Fruit fly (Drosophila melanogaster) whole organism, embryonic: ENCODE measurements around the gene CG16985.
A peak's percentile ranks its signal among the peaks of the same experiment; 100 is the strongest.

ENCODE experiments used
- BEAF-32 ChIP-seq: fragments of 200-800 bp; sonication (Bioruptor generic); optimal IDR thresholded peaks from 3 replicates; lab custom pipeline; 2017; ENCODE audit warnings: missing biosample characterization, missing genetic modification characterization, mild to moderate bottlenecking, moderate library complexity, missing genetic modification reagents
- CG10959 ChIP-seq: fragments of 200-800 bp; sonication (Bioruptor generic); IDR thresholded peaks from 2 replicates; pipeline ENCODE4 v1.3.6; 2022; ENCODE audit warnings: missing biosample characterization, missing genetic modification characterization
- CG11093 ChIP-seq: fragments of 200-800 bp; sonication (Bioruptor generic); IDR thresholded peaks from 3 replicates; pipeline ENCODE4 v1.3.6; 2022; ENCODE audit warnings: missing biosample characterization, missing genetic modification characterization
- CG11695 ChIP-seq: fragments of 200-800 bp; sonication (Bioruptor generic); IDR thresholded peaks from 3 replicates; pipeline ENCODE4 v1.3.6; 2022; ENCODE audit warnings: missing biosample characterization, missing genetic modification characterization
- CG13287 ChIP-seq: fragments of 200-800 bp; sonication (Bioruptor generic); IDR thresholded peaks from 2 replicates; pipeline ENCODE4 v1.3.6; 2022; ENCODE audit warnings: missing biosample characterization, missing genetic modification characterization; ENCODE audit not compliant: partially characterized antibody
- CG15073 ChIP-seq: fragments of 200-800 bp; sonication (Bioruptor generic); optimal IDR thresholded peaks from 2 replicates; lab custom pipeline; 2016; ENCODE audit warnings: missing biosample characterization, missing genetic modification characterization
- CG15269 ChIP-seq: fragments of 200-800 bp; sonication (Bioruptor generic); optimal IDR thresholded peaks from 2 replicates; lab custom pipeline; 2018; ENCODE audit warnings: missing biosample characterization, mild to moderate bottlenecking, missing genetic modification characterization, moderate library complexity
- CG18476 ChIP-seq: fragments of 200-800 bp; sonication (Bioruptor generic); optimal IDR thresholded peaks from 2 replicates; lab custom pipeline; 2016; ENCODE audit warnings: missing biosample characterization, mild to moderate bottlenecking, missing genetic modification characterization
- CG2116 ChIP-seq: fragments of 200-800 bp; sonication (Bioruptor generic); optimal IDR thresholded peaks from 3 replicates; lab custom pipeline; 2018; ENCODE audit warnings: missing biosample characterization, mild to moderate bottlenecking, missing genetic modification characterization
- CG34224 ChIP-seq: fragments of 200-800 bp; sonication (Bioruptor generic); IDR thresholded peaks from 3 replicates; pipeline ENCODE4 v1.3.6; 2022; ENCODE audit warnings: missing biosample characterization, missing genetic modification characterization; ENCODE audit not compliant: partially characterized antibody
- CG8765 ChIP-seq: fragments of 200-800 bp; sonication (Bioruptor generic); IDR thresholded peaks from 2 replicates; pipeline ENCODE4 v1.3.6; 2022; ENCODE audit warnings: missing biosample characterization, missing genetic modification characterization
- CkIIα-i1 ChIP-seq: fragments of 200-800 bp; sonication (Bioruptor generic); IDR thresholded peaks from 2 replicates; pipeline ENCODE4 v1.3.6; 2022; ENCODE audit warnings: missing biosample characterization, missing genetic modification characterization
- Dll ChIP-seq: fragments of 200-800 bp; sonication (Bioruptor generic); IDR thresholded peaks from 4 replicates; pipeline ENCODE4 v1.3.6; 2022; ENCODE audit warnings: missing biosample characterization, missing genetic modification characterization; ENCODE audit not compliant: partially characterized antibody
- Dp ChIP-seq: fragments of 200-800 bp; sonication (Bioruptor generic); optimal IDR thresholded peaks from 2 replicates; lab custom pipeline; 2018; ENCODE audit warnings: missing biosample characterization, mild to moderate bottlenecking, missing genetic modification characterization, moderate library complexity
- Dref ChIP-seq: fragments of 200-800 bp; sonication (Bioruptor generic); IDR thresholded peaks from 2 replicates; pipeline ENCODE4 v1.3.6; 2022; ENCODE audit warnings: missing biosample characterization, missing genetic modification characterization
- E2f2 ChIP-seq: fragments of 200-800 bp; sonication (Bioruptor generic); IDR thresholded peaks from 2 replicates; pipeline ENCODE4 v1.3.6; 2022; ENCODE audit warnings: missing biosample characterization, missing genetic modification characterization
- Ets65A ChIP-seq: fragments of 200-800 bp; sonication (Bioruptor generic); peaks from one replicate; lab custom pipeline; 2016; ENCODE audit warnings: missing biosample characterization, missing genetic modification characterization
- Gug ChIP-seq: fragments of 200-800 bp; sonication (Bioruptor generic); IDR thresholded peaks from 4 replicates; pipeline ENCODE4 v1.3.6; 2022; ENCODE audit warnings: missing biosample characterization, missing genetic modification characterization
- MBD-R2 ChIP-seq: fragments of 200-800 bp; sonication (Bioruptor generic); IDR thresholded peaks from 2 replicates; pipeline ENCODE4 v1.3.6; 2022; ENCODE audit warnings: missing biosample characterization, missing genetic modification characterization
- MESR4 ChIP-seq: fragments of 200-800 bp; sonication (Bioruptor generic); optimal IDR thresholded peaks from 2 replicates; lab custom pipeline; 2018; ENCODE audit warnings: missing biosample characterization, mild to moderate bottlenecking, missing genetic modification characterization, moderate library complexity
- Myb ChIP-seq: fragments of 200-800 bp; sonication (Bioruptor generic); optimal IDR thresholded peaks from 2 replicates; lab custom pipeline; 2016; ENCODE audit warnings: missing biosample characterization, missing genetic modification characterization
- Ptx1 ChIP-seq: fragments of 200-800 bp; sonication (Bioruptor generic); IDR thresholded peaks from 2 replicates; pipeline ENCODE4 v1.3.6; 2022; ENCODE audit warnings: missing biosample characterization, missing genetic modification characterization
- Rx ChIP-seq: fragments of 200-800 bp; sonication (Bioruptor generic); IDR thresholded peaks from 2 replicates; pipeline ENCODE4 v1.3.6; 2022; ENCODE audit warnings: missing biosample characterization, missing genetic modification characterization
- Scr ChIP-seq: fragments of 200-800 bp; sonication (Bioruptor generic); IDR thresholded peaks from 2 replicates; pipeline ENCODE4 v1.3.6; 2022; ENCODE audit warnings: missing biosample characterization, missing genetic modification characterization; ENCODE audit not compliant: partially characterized antibody
- Tbp ChIP-seq: fragments of >200 bp; optimal IDR thresholded peaks from 2 replicates; lab custom pipeline; 2018; ENCODE audit warnings: missing biosample characterization, missing genetic modification characterization
- bbx ChIP-seq: fragments of 200-800 bp; sonication (Bioruptor generic); IDR thresholded peaks from 2 replicates; pipeline ENCODE4 v1.3.6; 2022; ENCODE audit warnings: missing biosample characterization, missing genetic modification characterization; ENCODE audit not compliant: partially characterized antibody
- btn ChIP-seq: fragments of 200-800 bp; sonication (Bioruptor generic); optimal IDR thresholded peaks from 2 replicates; lab custom pipeline; 2016; ENCODE audit warnings: missing biosample characterization, missing genetic modification characterization
- crp ChIP-seq, 2 experiments: fragments of 200-800 bp; sonication (Bioruptor generic); optimal IDR thresholded peaks; 2 replicates in 1 of 2; 3 replicates in 1 of 2; lab custom pipeline; 2017; ENCODE audit warnings: missing biosample characterization in 2 of 2, missing genetic modification characterization in 2 of 2, mild to moderate bottlenecking in 1 of 2, moderate library complexity in 1 of 2
- dysf ChIP-seq: fragments of 200-800 bp; sonication (Bioruptor generic); IDR thresholded peaks from 3 replicates; pipeline ENCODE4 v1.3.6; 2022; ENCODE audit warnings: missing biosample characterization, missing genetic modification characterization
- gcm ChIP-seq: fragments of 200-800 bp; sonication (Bioruptor generic); optimal IDR thresholded peaks from 2 replicates; lab custom pipeline; 2019; ENCODE audit warnings: missing biosample characterization, mild to moderate bottlenecking, missing genetic modification characterization, moderate library complexity
- hb ChIP-seq: fragments of 200-800 bp; sonication (Bioruptor generic); IDR thresholded peaks from 3 replicates; pipeline ENCODE4 v1.3.6; 2022; ENCODE audit warnings: missing biosample characterization, missing genetic modification characterization; ENCODE audit not compliant: partially characterized antibody
- ken ChIP-seq: fragments of 200-800 bp; sonication (Bioruptor generic); IDR thresholded peaks from 3 replicates; pipeline ENCODE4 v1.3.6; 2022; ENCODE audit warnings: missing biosample characterization, missing genetic modification characterization
- pum ChIP-seq: fragments of 200-800 bp; sonication (Bioruptor generic); optimal IDR thresholded peaks from 2 replicates; lab custom pipeline; 2016; ENCODE audit warnings: missing biosample characterization, missing genetic modification characterization
- pzg ChIP-seq: fragments of 200-800 bp; sonication (Bioruptor generic); optimal IDR thresholded peaks from 3 replicates; lab custom pipeline; 2018; ENCODE audit warnings: missing biosample characterization, mild to moderate bottlenecking, missing genetic modification characterization, moderate library complexity
- ranshi ChIP-seq: fragments of 200-800 bp; sonication (Bioruptor generic); IDR thresholded peaks from 2 replicates; pipeline ENCODE4 v1.3.6; 2022; ENCODE audit warnings: missing biosample characterization, missing genetic modification characterization
- stwl ChIP-seq: fragments of 200-800 bp; sonication (Bioruptor generic); optimal IDR thresholded peaks from 3 replicates; lab custom pipeline; 2018; ENCODE audit warnings: missing biosample characterization, mild to moderate bottlenecking, missing genetic modification characterization, moderate library complexity
- trem ChIP-seq: fragments of 200-800 bp; optimal IDR thresholded peaks from 3 replicates; lab custom pipeline; 2019; ENCODE audit warnings: missing biosample characterization, mild to moderate bottlenecking, missing genetic modification characterization, moderate library complexity
- unc-4 ChIP-seq: fragments of 200-800 bp; sonication (Bioruptor generic); IDR thresholded peaks from 2 replicates; pipeline ENCODE4 v1.3.6; 2022; ENCODE audit warnings: missing biosample characterization, missing genetic modification characterization; ENCODE audit not compliant: partially characterized antibody
- zen2 ChIP-seq: fragments of 200-800 bp; sonication (Bioruptor generic); IDR thresholded peaks from 3 replicates; pipeline ENCODE4 v1.3.6; 2022; ENCODE audit warnings: missing biosample characterization, missing genetic modification characterization; ENCODE audit not compliant: partially characterized antibody

Gene CG16985

dm6 chr3L:2595481-2595880 is 3.6 kb upstream of the CG16985 start, which contains the start of gene CG16984:
CG16984 (plus strand) TSS chr3L:2595781.
- TF ChIP-seq Tbp, result no peak

DNA sequence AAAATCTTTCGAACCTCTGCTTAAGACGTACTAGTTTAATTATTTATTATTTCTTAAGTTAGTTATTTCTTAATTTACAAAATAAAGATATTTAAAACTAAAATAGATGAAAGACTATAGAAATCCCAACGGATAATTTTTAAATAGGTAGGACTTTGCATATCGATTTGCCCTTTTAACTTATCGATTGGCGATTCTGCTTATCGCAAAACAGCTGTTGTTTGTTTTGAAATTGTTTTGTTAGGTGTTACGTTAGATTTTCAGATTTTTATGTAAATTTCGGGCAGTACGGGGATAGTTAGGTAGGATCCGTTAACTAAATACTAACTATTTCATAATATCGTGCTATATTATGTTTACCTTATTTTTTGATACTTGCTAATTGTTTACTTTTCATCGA is 1.0 kb downstream of the CG16985 start, which contains the start of gene CG16986:
Gene CG16986, plus strand, starts transcription at position 188 of the 400 bp plus-strand sequence.
- TF ChIP-seq Ptx1 (GFP tag; lab: Robert Waterston, UW) (no peak), pzg (GFP tag; lab: Kevin White, UChicago) (peak; percentile 13), CG8765 (GFP tag; lab: Robert Waterston, UW) (no peak), dysf (no peak), gcm (GFP tag; lab: Kevin White, UChicago) (no peak), bbx (0 out of 2 replicates have a peak, but pooled peaks have one; percentile 49), MBD-R2 (GFP tag; lab: Robert Waterston, UW) (peak; percentile 45; the same call in 1 of the 2 replicates), crp (GFP tag; optimal IDR thresholded peaks at IDR 0.05; lab: Kevin White, UChicago) (peak in 1 of 2 experiments; percentile 82), CG34224 (GFP tag; lab: Robert Waterston, UW) (peak; percentile 54; the same call in 1 of the 3 replicates), CG10959 (no peak), ken (GFP tag; lab: Robert Waterston, UW) (no peak), Rx (no peak), CG11093 (GFP tag; lab: Robert Waterston, UW) (no peak), Scr (GFP tag; lab: Robert Waterston, UW) (0 out of 2 replicates have a peak, but pooled peaks have one; percentile 24), CG15073 (GFP tag; lab: Kevin White, UChicago) (no peak), Dll (GFP tag; lab: Robert Waterston, UW) (peak; percentile 48; the same call in 3 of the 4 replicates), stwl (peak; percentile 14), CG18476 (no peak), Ets65A (GFP tag; lab: Kevin White, UChicago) (peak; percentile 61), hb (GFP tag; lab: Robert Waterston, UW) (no peak), Tbp (no peak), Myb (GFP tag; lab: Kevin White, UChicago) (peak; percentile 38), ranshi (GFP tag; lab: Robert Waterston, UW) (no peak), CG2116 (peak; percentile 33), E2f2 (GFP tag; lab: Robert Waterston, UW) (peak; percentile 31; the same call in 1 of the 2 replicates), unc-4 (GFP tag; lab: Robert Waterston, UW) (peak; percentile 37; the same call in 1 of the 2 replicates), Dp (GFP tag; lab: Kevin White, UChicago) (peak; percentile 11), CG15269 (tag; lab: Kevin White, UChicago) (no peak), Gug (GFP tag; lab: Robert Waterston, UW) (no peak), trem (tag; lab: Kevin White, UChicago) (peak; percentile 10), pum (GFP tag; lab: Kevin White, UChicago) (no peak), zen2 (no peak; the same call in 2 of the 3 replicates), btn (GFP tag; lab: Kevin White, UChicago) (no peak), Dref (GFP tag; lab: Robert Waterston, UW) (peak; percentile 65), MESR4 (GFP tag; lab: Kevin White, UChicago) (no peak), CG13287 (GFP tag; lab: Robert Waterston, UW) (peak; percentile 37; the same call in 1 of the 2 replicates), CG11695 (GFP tag; lab: Robert Waterston, UW) (no peak), CkIIα-i1 (no peak), BEAF-32 (GFP tag; lab: Kevin White, UChicago) (peak; percentile 15)
